Fruit fly (Drosophila melanogaster): Measurements from ENCODE around the gene hzg.

Gene hzg

dm6 chr3L:16043045-16043781 lies 38.7 kb upstream of the hzg start (continued):
- TF ChIP-seq Hr78 (GFP tag; optimal IDR thresholded peaks at IDR 0.05) (no peak), Sp1 (GFP tag; optimal IDR thresholded peaks at IDR 0.05) (peak; percentile 90)

DNA sequence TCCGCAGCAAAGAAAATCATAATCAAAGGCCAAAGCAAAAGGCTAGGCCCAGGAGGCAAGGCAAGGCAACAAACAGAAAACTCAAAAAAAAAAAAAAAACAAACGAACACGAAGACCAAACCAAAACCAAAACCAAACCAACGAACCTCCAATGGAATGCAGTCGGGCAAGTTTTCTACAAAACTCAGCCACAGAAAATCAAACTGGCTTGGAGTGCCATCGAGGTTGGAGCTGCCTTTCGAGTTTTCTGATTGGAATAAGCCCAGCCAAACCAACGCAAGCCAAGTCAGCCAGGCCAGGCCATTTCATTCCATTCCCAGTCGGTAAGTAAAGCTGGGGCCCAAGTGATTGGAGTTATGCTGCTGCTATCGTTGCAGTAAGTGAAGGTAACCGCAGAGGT lies 38.1 kb upstream of the hzg start:
- TF ChIP-seq Hr83 (GFP tag; optimal IDR thresholded peaks at IDR 0.05; ENCODE audit: poor library complexity, severe bottlenecking): peak; percentile 35
- peak; percentile 25 for TF ChIP-seq CrebA (GFP tag; optimal IDR thresholded peaks at IDR 0.05; ENCODE audit: borderline replicate concordance)
- TF ChIP-seq fru (GFP tag; optimal IDR thresholded peaks at IDR 0.05): peak; percentile 35
- no peak for TF ChIP-seq Sp1 (GFP tag; optimal IDR thresholded peaks at IDR 0.05)
- TF ChIP-seq dl (GFP tag; optimal IDR thresholded peaks at IDR 0.05; ENCODE audit: insufficient read depth in 1 of 2, partially characterized antibody in 2 of 2): peak in 1 of 2 experiments; percentile 3
- no peak for TF ChIP-seq Rel (GFP tag; optimal IDR thresholded peaks at IDR 0.05)
- TF ChIP-seq Rel (tag; optimal IDR thresholded peaks at IDR 0.05): no peak

dm6 chr3L:16042080-16042344 lies 37.5 kb upstream of the hzg start:
- TF ChIP-seq usp (GFP tag; optimal IDR thresholded peaks at IDR 0.05) (no peak), rgr (GFP tag; optimal IDR thresholded peaks at IDR 0.05) (no peak), OdsH (GFP tag; optimal IDR thresholded peaks at IDR 0.05) (no peak), Dif (GFP tag; optimal IDR thresholded peaks at IDR 0.05; ENCODE audit: partially characterized antibody) (no peak)

dm6 chr3L:16041260-16042079 lies 36.9 kb upstream of the hzg start:
- no peak for TF ChIP-seq Rel (GFP tag; optimal IDR thresholded peaks at IDR 0.05)
- peak; percentile 46 for TF ChIP-seq Rel (tag; optimal IDR thresholded peaks at IDR 0.05)
- TF ChIP-seq Hnf4 (GFP tag; optimal IDR thresholded peaks at IDR 0.05): peak; percentile 79
- peak; percentile 23 for TF ChIP-seq woc (GFP tag; optimal IDR thresholded peaks at IDR 0.05)
- no peak for TF ChIP-seq GATAd (GFP tag; optimal IDR thresholded peaks at IDR 0.05)
- TF ChIP-seq ey (GFP tag; optimal IDR thresholded peaks at IDR 0.05): no peak
- TF ChIP-seq brk (GFP tag; optimal IDR thresholded peaks at IDR 0.05): peak; percentile 30
- no peak for TF ChIP-seq usp (GFP tag; optimal IDR thresholded peaks at IDR 0.05)
- TF ChIP-seq dmrt93B (GFP tag; optimal IDR thresholded peaks at IDR 0.05): no peak
- no peak for TF ChIP-seq sv (GFP tag; optimal IDR thresholded peaks at IDR 0.05)
- no peak for TF ChIP-seq Hr78 (GFP tag; optimal IDR thresholded peaks at IDR 0.05)
- no peak for TF ChIP-seq tai (GFP tag; optimal IDR thresholded peaks at IDR 0.05)
- peak in 1 of 2 experiments; percentile 5 for TF ChIP-seq dl (GFP tag; optimal IDR thresholded peaks at IDR 0.05; ENCODE audit: insufficient read depth in 1 of 2, partially characterized antibody in 2 of 2)
- peak; percentile 51 for TF ChIP-seq Sp1 (GFP tag; optimal IDR thresholded peaks at IDR 0.05)
- TF ChIP-seq psq (GFP tag; optimal IDR thresholded peaks at IDR 0.05): peak; percentile 32
- no peak for TF ChIP-seq dsf (GFP tag; optimal IDR thresholded peaks at IDR 0.05; ENCODE audit: borderline replicate concordance)
- peak; percentile 16 for TF ChIP-seq fru (GFP tag; optimal IDR thresholded peaks at IDR 0.05)
- no peak for TF ChIP-seq foxo (GFP tag; optimal IDR thresholded peaks at IDR 0.05)
- TF ChIP-seq Dif (GFP tag; optimal IDR thresholded peaks at IDR 0.05; ENCODE audit: partially characterized antibody): peak; percentile 61
- no peak for TF ChIP-seq br (GFP tag; optimal IDR thresholded peaks at IDR 0.05)
- no peak for TF ChIP-seq HLH106 (tag; optimal IDR thresholded peaks at IDR 0.05)
- no peak for TF ChIP-seq Jra (GFP tag; optimal IDR thresholded peaks at IDR 0.05)
- no peak for TF ChIP-seq OdsH (GFP tag; optimal IDR thresholded peaks at IDR 0.05)
- TF ChIP-seq Hr83 (GFP tag; optimal IDR thresholded peaks at IDR 0.05; ENCODE audit: poor library complexity, severe bottlenecking): peak; percentile 58
- TF ChIP-seq CG9705 (GFP tag; optimal IDR thresholded peaks at IDR 0.05): no peak

DNA sequence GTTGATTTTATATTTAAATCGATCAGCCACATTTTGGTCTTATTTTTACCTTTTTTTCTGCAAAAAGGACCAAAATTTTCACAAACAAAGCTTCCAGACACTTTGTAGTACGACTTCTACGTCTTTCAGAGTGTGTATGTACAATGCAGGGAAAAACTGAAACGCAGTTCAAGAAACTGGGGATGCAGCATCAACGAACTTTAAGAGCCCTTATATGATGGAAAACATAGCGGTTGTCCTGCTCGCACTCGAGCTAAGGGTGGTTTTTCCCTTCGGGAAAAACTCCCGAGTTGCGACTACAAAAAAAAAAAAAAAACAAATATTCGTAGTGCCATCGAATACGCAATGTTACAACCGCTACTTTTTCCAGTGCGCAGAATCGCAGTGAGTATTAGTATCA lies 35.9 kb upstream of the hzg start:
- TF ChIP-seq tai (GFP tag; optimal IDR thresholded peaks at IDR 0.05): no peak
- TF ChIP-seq Dif (GFP tag; optimal IDR thresholded peaks at IDR 0.05; ENCODE audit: partially characterized antibody): peak; percentile 16

DNA sequence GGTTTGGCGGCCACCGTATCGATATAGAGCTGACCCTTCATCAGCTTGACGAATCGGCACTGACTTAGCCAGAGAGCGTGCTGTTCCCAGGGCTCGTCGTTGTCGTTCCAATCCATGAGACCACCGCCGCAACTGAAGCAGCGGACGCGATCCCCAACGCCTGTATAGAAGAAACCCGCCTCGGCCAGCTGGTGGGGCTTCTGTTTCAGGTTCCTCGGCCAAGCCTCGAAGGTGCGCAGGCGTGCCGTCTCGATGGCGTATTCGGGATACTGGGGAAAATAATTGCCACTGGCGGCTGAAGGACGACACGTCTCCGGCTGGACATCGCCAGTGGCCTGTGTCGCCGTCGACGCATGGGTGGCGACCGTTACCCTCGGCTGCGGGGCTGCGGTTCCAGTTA lies 34.5 kb upstream of the hzg start:
- TF ChIP-seq Mio (GFP tag; optimal IDR thresholded peaks at IDR 0.05): no peak

Data from whole organism, wandering third instar larva.